Worm (Caenorhabditis elegans): ENCODE data around the gene abu-10.

The abu-10 gene

DNA sequence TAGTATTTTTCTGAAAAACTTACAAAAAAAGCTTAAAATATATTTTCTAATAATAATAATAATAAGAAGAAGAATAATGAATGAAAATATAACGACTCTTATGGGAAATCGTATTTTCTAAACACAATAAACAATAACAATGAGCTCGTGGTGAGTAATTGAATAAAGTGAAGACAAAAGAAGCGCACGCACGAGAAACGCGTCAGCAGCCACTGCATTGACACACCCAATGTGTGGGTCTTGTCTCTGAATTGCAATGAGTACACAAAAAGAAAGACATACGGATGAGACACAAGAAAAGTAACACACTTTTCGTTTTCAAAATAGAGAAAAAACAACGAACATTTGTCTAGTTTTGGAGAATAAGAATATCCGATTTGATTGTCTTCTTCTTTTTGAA lies 5.3 kb downstream of the abu-10 start, which contains the start of gene F35A5.8:
F35A5.8 (minus strand) TSS at position 151 of the 400 bp plus-strand sequence.
- TF ChIP-seq ZK546.5 (tag; optimal IDR thresholded peaks at IDR 0.05) (no peak), sdz-12 (GFP tag; optimal IDR thresholded peaks at IDR 0.05) (no peak), dmd-9 (GFP tag; IDR thresholded peaks at IDR 0.05) (0 out of 2 replicates have a peak, but pooled peaks have one; percentile 45), mdl-1 (tag; optimal IDR thresholded peaks at IDR 0.05) (peak in 1 of 2 experiments; percentile 48), lin-15B (tag; optimal IDR thresholded peaks at IDR 0.05) (no peak), mep-1 (tag; optimal IDR thresholded peaks at IDR 0.05) (peak; percentile 86), mxl-3 (GFP tag; optimal IDR thresholded peaks at IDR 0.05) (peak; percentile 25), ceh-20 (GFP tag; IDR thresholded peaks at IDR 0.05) (no peak), lir-3 (tag; optimal IDR thresholded peaks at IDR 0.05) (no peak), nhr-237 (tag; optimal IDR thresholded peaks at IDR 0.05) (no peak), F26F4.8 (GFP tag; conservative IDR thresholded peaks at IDR 0.05) (no peak), cey-2 (tag; optimal IDR thresholded peaks at IDR 0.05; ENCODE audit: borderline replicate concordance, insufficient read depth) (no peak), zip-2 (tag; optimal IDR thresholded peaks at IDR 0.05) (no peak), nhr-11 (tag; optimal IDR thresholded peaks at IDR 0.05) (peak; percentile 36), T20F7.1 (GFP tag; optimal IDR thresholded peaks at IDR 0.05) (no peak), nhr-102 (tag; optimal IDR thresholded peaks at IDR 0.05) (no peak), arid-1 (GFP tag; conservative IDR thresholded peaks at IDR 0.05) (0 out of 2 replicates have a peak, but pooled peaks have one; percentile 24), lin-1 (GFP tag; IDR thresholded peaks at IDR 0.05) (no peak), ceh-62 (tag; optimal IDR thresholded peaks at IDR 0.05) (no peak), snpc-1.2 (GFP tag; IDR thresholded peaks at IDR 0.05) (no peak), nhr-77 (tag; optimal IDR thresholded peaks at IDR 0.05) (peak; percentile 25), ama-1 (optimal IDR thresholded peaks at IDR 0.05) (no peak), F44E2.7 (GFP tag; IDR thresholded peaks at IDR 0.05) (no peak), gei-8 (GFP tag; optimal IDR thresholded peaks at IDR 0.05) (no peak), Y75B8A.6 (GFP tag; IDR thresholded peaks at IDR 0.05) (no peak), F49E8.2 (tag; optimal IDR thresholded peaks at IDR 0.05; ENCODE audit: borderline replicate concordance) (no peak), Y48G9A.11 (GFP tag; IDR thresholded peaks at IDR 0.05) (no peak), madf-5 (GFP tag; IDR thresholded peaks at IDR 0.05) (no peak), ceh-44 (GFP tag; IDR thresholded peaks at IDR 0.05) (no peak), nhr-76 (tag; optimal IDR thresholded peaks at IDR 0.05) (no peak), skn-1 (tag; optimal IDR thresholded peaks at IDR 0.05) (no peak), dmd-6 (GFP tag; IDR thresholded peaks at IDR 0.05) (peak; percentile 48), daf-16 (GFP tag; optimal IDR thresholded peaks at IDR 0.05) (peak in 1 of 2 experiments; percentile 80), daf-16 (tag; optimal IDR thresholded peaks at IDR 0.05) (peak; percentile 63), snpc-4 (tag; optimal IDR thresholded peaks at IDR 0.05) (no peak), mdt-29 (GFP tag; IDR thresholded peaks at IDR 0.05) (no peak), Y5F2A.4 (GFP tag; optimal IDR thresholded peaks at IDR 0.05) (no peak), dve-1 (tag; optimal IDR thresholded peaks at IDR 0.05; ENCODE audit: insufficient read depth) (peak; percentile 86), ZK337.2 (GFP tag; IDR thresholded peaks at IDR 0.05) (no peak), set-16 (GFP tag; IDR thresholded peaks at IDR 0.05) (no peak), T26A8.4 (GFP tag; IDR thresholded peaks at IDR 0.05) (peak; percentile 71), ceh-82 (tag; optimal IDR thresholded peaks at IDR 0.05) (no peak), nhr-111 (GFP tag; optimal IDR thresholded peaks at IDR 0.05) (no peak), spr-1 (tag; optimal IDR thresholded peaks at IDR 0.05) (peak; percentile 16), spr-3 (GFP tag; optimal IDR thresholded peaks at IDR 0.05) (no peak), pha-4 (GFP tag; IDR thresholded peaks at IDR 0.05) (no peak), pha-4 (tag; optimal IDR thresholded peaks at IDR 0.05) (peak; percentile 89), duxl-1 (tag; optimal IDR thresholded peaks at IDR 0.05; ENCODE audit: poor library complexity) (peak; percentile 61), F37D6.2 (tag; optimal IDR thresholded peaks at IDR 0.05) (no peak), hlh-30 (tag; optimal IDR thresholded peaks at IDR 0.05; ENCODE audit: insufficient read depth) (peak; percentile 63), aly-2 (tag; optimal IDR thresholded peaks at IDR 0.05) (no peak), fos-1 (tag; optimal IDR thresholded peaks at IDR 0.05) (no peak)
